Worm (Caenorhabditis elegans): Measurements from ENCODE around the gene dib-1.

ce11 chrIV:2849269-2849668 is 41.4 kb upstream of the dib-1 start:
- TF ChIP-seq unc-130 (GFP tag; optimal IDR thresholded peaks at IDR 0.05) (no peak), ama-1 (optimal IDR thresholded peaks at IDR 0.05) (no peak), snpc-4 (tag; optimal IDR thresholded peaks at IDR 0.05) (no peak), nhr-42 (GFP tag; IDR thresholded peaks at IDR 0.05) (no peak), D1046.2 (GFP tag; IDR thresholded peaks at IDR 0.05) (no peak), daf-8 (GFP tag; IDR thresholded peaks at IDR 0.05) (no peak), pha-4 (GFP tag; IDR thresholded peaks at IDR 0.05) (no peak), pha-4 (tag; optimal IDR thresholded peaks at IDR 0.05) (no peak), aly-2 (tag; optimal IDR thresholded peaks at IDR 0.05) (no peak), fos-1 (tag; optimal IDR thresholded peaks at IDR 0.05) (no peak), hmg-1.1 (GFP tag; IDR thresholded peaks at IDR 0.05) (no peak), madf-9 (GFP tag; conservative IDR thresholded peaks at IDR 0.05) (no peak)

Measured in whole organism, L4 larva.